Worm (Caenorhabditis elegans): ENCODE measurements around the gene bgnt-1.4.

bgnt-1.4 gene

ce11 chrV:4794308-4794707 lies 33.5 kb downstream of the bgnt-1.4 start, which contains the start of gene R02F11.2 (continued):
- no peak for TF ChIP-seq ceh-82 (tag; optimal IDR thresholded peaks at IDR 0.05)
- TF ChIP-seq nhr-20 (tag; optimal IDR thresholded peaks at IDR 0.05), result peak; percentile 17
- TF ChIP-seq sup-37 (GFP tag; optimal IDR thresholded peaks at IDR 0.05), result no peak
- no peak for TF ChIP-seq lir-3 (tag; optimal IDR thresholded peaks at IDR 0.05; ENCODE audit: poor library complexity)
- TF ChIP-seq C16A3.4 (tag; optimal IDR thresholded peaks at IDR 0.05), result no peak
- TF ChIP-seq vab-15 (tag; optimal IDR thresholded peaks at IDR 0.05), result no peak
- no peak for TF ChIP-seq hpl-2 (GFP tag; optimal IDR thresholded peaks at IDR 0.05)
- no peak for TF ChIP-seq unc-62 (GFP tag; optimal IDR thresholded peaks at IDR 0.05)
- TF ChIP-seq blmp-1 (tag; optimal IDR thresholded peaks at IDR 0.05), result no peak
- no peak for TF ChIP-seq Y116A8C.19 (tag; optimal IDR thresholded peaks at IDR 0.05; ENCODE audit: borderline replicate concordance)
- no peak for TF ChIP-seq lin-13 (GFP tag; optimal IDR thresholded peaks at IDR 0.05)
- TF ChIP-seq sptf-1 (tag; optimal IDR thresholded peaks at IDR 0.05), result no peak
- TF ChIP-seq skn-1 (tag; optimal IDR thresholded peaks at IDR 0.05), result no peak
- no peak for TF ChIP-seq nhr-77 (tag; optimal IDR thresholded peaks at IDR 0.05)
- peak; percentile 51 for TF ChIP-seq pax-3 (tag; optimal IDR thresholded peaks at IDR 0.05)

ce11 chrV:4800794-4801193 lies 40.0 kb downstream of the bgnt-1.4 start, which contains the start of gene R02F11.1:
TSS of gene R02F11.1 (plus strand) at chrV:4801094.
- TF ChIP-seq nhr-47 (tag; optimal IDR thresholded peaks at IDR 0.05), result no peak
- TF ChIP-seq snpc-4 (tag; optimal IDR thresholded peaks at IDR 0.05), result no peak
- no peak for TF ChIP-seq vab-15 (tag; optimal IDR thresholded peaks at IDR 0.05)
- no peak for TF ChIP-seq lin-14 (GFP tag; optimal IDR thresholded peaks at IDR 0.05)
- no peak for TF ChIP-seq nhr-11 (tag; optimal IDR thresholded peaks at IDR 0.05)
- no peak for TF ChIP-seq sptf-1 (tag; optimal IDR thresholded peaks at IDR 0.05)

- TF ChIP-seq unc-30 (tag; optimal IDR thresholded peaks at IDR 0.05), result no peak
- TF ChIP-seq nhr-47 (tag; optimal IDR thresholded peaks at IDR 0.05), result no peak
- TF ChIP-seq efl-1 (optimal IDR thresholded peaks at IDR 0.05), result no peak
- TF ChIP-seq efl-1 (GFP tag; optimal IDR thresholded peaks at IDR 0.05 in 1 of 2), result peak in 1 of 2 experiments; percentile 87
These were observed 41.2 kb downstream of the bgnt-1.4 start for ce11 chrV:4801943-4802342.

- TF ChIP-seq efl-1 (optimal IDR thresholded peaks at IDR 0.05), result no peak
- TF ChIP-seq efl-1 (GFP tag; optimal IDR thresholded peaks at IDR 0.05 in 1 of 2), result peak in 1 of 2 experiments; percentile 23
- TF ChIP-seq vab-15 (tag; optimal IDR thresholded peaks at IDR 0.05), result no peak
These were observed 45.1 kb downstream of the bgnt-1.4 start, which contains the start of gene R02F11.3 for ce11 chrV:4805847-4806246. TSS of gene R02F11.3 (minus strand) at chrV:4805947.

- TF ChIP-seq lir-3 (tag; optimal IDR thresholded peaks at IDR 0.05; ENCODE audit: poor library complexity) (no peak), blmp-1 (tag; optimal IDR thresholded peaks at IDR 0.05) (peak; percentile 71), fos-1 (tag; optimal IDR thresholded peaks at IDR 0.05) (no peak), nhr-71 (tag; optimal IDR thresholded peaks at IDR 0.05) (peak; percentile 41), unc-130 (tag; optimal IDR thresholded peaks at IDR 0.05) (no peak), isw-1 (GFP tag; IDR thresholded peaks at IDR 0.05) (no peak), zip-4 (GFP tag; optimal IDR thresholded peaks at IDR 0.05) (no peak), dpl-1 (GFP tag; optimal IDR thresholded peaks at IDR 0.05) (no peak), snpc-4 (tag; optimal IDR thresholded peaks at IDR 0.05) (no peak), nhr-76 (tag; optimal IDR thresholded peaks at IDR 0.05) (no peak), nhr-12 (tag; optimal IDR thresholded peaks at IDR 0.05) (no peak), efl-1 (optimal IDR thresholded peaks at IDR 0.05) (no peak), efl-1 (GFP tag; optimal IDR thresholded peaks at IDR 0.05 in 1 of 2) (peak in 1 of 2 experiments; percentile 73), hlh-4 (tag; optimal IDR thresholded peaks at IDR 0.05) (no peak), ceh-63 (GFP tag; optimal IDR thresholded peaks at IDR 0.05) (no peak), nhr-20 (tag; optimal IDR thresholded peaks at IDR 0.05) (peak; percentile 23), unc-86 (tag; optimal IDR thresholded peaks at IDR 0.05) (no peak), lin-14 (GFP tag; optimal IDR thresholded peaks at IDR 0.05) (peak; percentile 46), irx-1 (tag; optimal IDR thresholded peaks at IDR 0.05) (no peak), hpl-2 (GFP tag; optimal IDR thresholded peaks at IDR 0.05) (no peak), ets-5 (GFP tag; IDR thresholded peaks at IDR 0.05) (no peak), pqm-1 (tag; optimal IDR thresholded peaks at IDR 0.05) (no peak), nhr-85 (tag) (peak; percentile 77), elt-3 (tag; optimal IDR thresholded peaks at IDR 0.05) (peak in 1 of 6 experiments; percentile 30), skn-1 (tag; optimal IDR thresholded peaks at IDR 0.05) (no peak), rnt-1 (tag; optimal IDR thresholded peaks at IDR 0.05) (no peak), sup-37 (GFP tag; optimal IDR thresholded peaks at IDR 0.05) (no peak), lin-35 (GFP tag; optimal IDR thresholded peaks at IDR 0.05) (peak in 1 of 2 experiments; percentile 6), egl-27 (tag; optimal IDR thresholded peaks at IDR 0.05) (no peak), ceh-82 (tag; optimal IDR thresholded peaks at IDR 0.05) (no peak), F16B12.6 (tag; optimal IDR thresholded peaks at IDR 0.05) (no peak), fkh-8 (tag; optimal IDR thresholded peaks at IDR 0.05) (peak; percentile 29)
These were observed 46.1 kb downstream of the bgnt-1.4 start for ce11 chrV:4806859-4807258.

Data from whole organism, L1 larva.